Fruit fly (Drosophila melanogaster) Kc167 (cell line): ENCODE results near the gene CG43401.

ENCODE experiments used
- Sin3A ChIP-seq: fragments of >200 bp; optimal IDR thresholded peaks from 2 replicates; lab custom pipeline; 2018; ENCODE audit warnings: missing external identifiers
- psq ChIP-seq: fragments of >200 bp; optimal IDR thresholded peaks from 2 replicates; lab custom pipeline; 2017; ENCODE audit warnings: missing external identifiers

- TF ChIP-seq Sin3A (lab: Kevin White, UChicago) (no peak), psq (lab: Kevin White, UChicago) (no peak)
Measured at dm6 chr2L:1419656-1420055, 8.6 kb upstream of the CG43401 start.
